Fruit fly (Drosophila melanogaster): ENCODE measurements around the gene mtgo.

DNA sequence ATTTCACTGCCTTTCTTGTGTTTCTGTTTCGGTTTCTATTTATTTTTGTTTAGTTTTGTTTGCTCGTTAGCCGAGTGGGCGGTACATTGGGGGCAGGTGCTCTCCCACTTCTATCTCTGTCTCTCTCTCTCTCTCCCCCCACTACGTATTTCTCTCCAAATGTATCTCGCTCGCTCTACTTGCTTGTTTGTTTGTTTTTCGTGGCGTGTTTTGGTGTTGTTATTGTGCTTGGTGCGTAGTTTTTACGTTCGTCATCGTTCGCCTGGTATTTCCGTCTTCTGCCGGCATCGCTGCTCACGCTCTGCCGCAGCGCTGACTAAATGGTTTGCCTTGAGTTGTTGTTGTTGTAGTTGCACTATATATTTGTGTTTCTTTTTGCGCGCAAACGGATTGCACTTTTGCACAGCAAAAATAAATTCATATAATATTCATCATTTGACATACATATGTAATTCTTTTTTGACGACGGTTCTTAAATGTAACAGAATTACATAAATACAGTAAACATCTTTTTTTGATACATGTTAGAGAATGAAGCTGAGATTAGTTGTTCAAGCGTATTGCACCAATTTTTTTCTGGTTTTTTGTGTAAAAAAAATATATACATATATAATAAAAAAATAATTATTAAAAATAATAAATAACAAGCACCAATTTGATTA is 10.5 kb upstream of the mtgo start:
- no peak for TF ChIP-seq CG32772 (GFP tag; IDR thresholded peaks at IDR 0.05)
- no peak for TF ChIP-seq pan (optimal IDR thresholded peaks at IDR 0.05)
- TF ChIP-seq pan (GFP tag; optimal IDR thresholded peaks at IDR 0.05 in 1 of 2, IDR thresholded peaks at IDR 0.05 in 1 of 2) = peak in 1 of 2 experiments; percentile 60
- TF ChIP-seq D (optimal IDR thresholded peaks at IDR 0.05) = no peak
- TF ChIP-seq D (GFP tag; optimal IDR thresholded peaks at IDR 0.05) = no peak
- 0 out of 2 replicates have a peak, but pooled peaks have one; percentile 39 for TF ChIP-seq bbx (GFP tag; IDR thresholded peaks at IDR 0.05; ENCODE audit: partially characterized antibody)
- peak; percentile 35 for TF ChIP-seq sqz (GFP tag; optimal IDR thresholded peaks at IDR 0.05)
- TF ChIP-seq CG11696 (GFP tag; IDR thresholded peaks at IDR 0.05) = peak; percentile 20; the same call in 1 of the 2 replicates
- no peak for TF ChIP-seq CG5245 (GFP tag; optimal IDR thresholded peaks at IDR 0.05)
- TF ChIP-seq CG13624 (GFP tag; optimal IDR thresholded peaks at IDR 0.05) = peak; percentile 76
- TF ChIP-seq stwl (tag; optimal IDR thresholded peaks at IDR 0.05) = no peak
- no peak for TF ChIP-seq usp (GFP tag; optimal IDR thresholded peaks at IDR 0.05)
- no peak for TF ChIP-seq D19A (tag; optimal IDR thresholded peaks at IDR 0.05)

All from whole organism, embryonic.